Worm (Caenorhabditis elegans) whole organism, late embryonic: ENCODE results near the gene ZC53.2.

Source experiments
- C08G9.2 ChIP-seq: sonication (generic microtip); optimal IDR thresholded peaks from 2 replicates; lab custom pipeline; 2016; ENCODE audit warnings: mild to moderate bottlenecking, missing genetic modification characterization, moderate library complexity, missing compliant biosample characterization
- C38D4.7 ChIP-seq: fragments of 200-800 bp; sonication (Bioruptor generic); optimal IDR thresholded peaks from 2 replicates; lab custom pipeline; 2018; ENCODE audit warnings: mild to moderate bottlenecking, missing genetic modification characterization, moderate library complexity, missing compliant biosample characterization
- K02D7.2 ChIP-seq: sonication (generic microtip); optimal IDR thresholded peaks from 2 replicates; lab custom pipeline; 2017; ENCODE audit warnings: mild to moderate bottlenecking, missing genetic modification characterization, missing compliant biosample characterization
- T23F11.4 ChIP-seq: fragments of 200-800 bp; sonication (Bioruptor generic); optimal IDR thresholded peaks from 2 replicates; lab custom pipeline; 2018; ENCODE audit warnings: mild to moderate bottlenecking, missing genetic modification characterization, missing compliant biosample characterization
- Y22D7AL.16 ChIP-seq: sonication (generic microtip); optimal IDR thresholded peaks from 2 replicates; lab custom pipeline; 2016; ENCODE audit warnings: missing genetic modification characterization, missing compliant biosample characterization
- ahr-1 ChIP-seq: sonication (generic microtip); optimal IDR thresholded peaks from 2 replicates; lab custom pipeline; 2016; ENCODE audit warnings: missing genetic modification characterization, missing compliant biosample characterization
- ama-1 ChIP-seq: fragments of 150-350 bp; optimal IDR thresholded peaks from 2 replicates; lab custom pipeline; 2014
- ceh-14 ChIP-seq: sonication (generic microtip); optimal IDR thresholded peaks from 2 replicates; lab custom pipeline; 2016; ENCODE audit warnings: missing genotype, missing genetic modification characterization, missing compliant biosample characterization
- ceh-18 ChIP-seq: sonication (generic microtip); optimal IDR thresholded peaks from 2 replicates; lab custom pipeline; 2016; ENCODE audit warnings: missing genetic modification characterization, missing compliant biosample characterization
- ceh-22 ChIP-seq: sonication (generic microtip); optimal IDR thresholded peaks from 2 replicates; lab custom pipeline; 2017; ENCODE audit warnings: missing biosample characterization, missing genetic modification characterization
- ceh-24 ChIP-seq: sonication (generic microtip); optimal IDR thresholded peaks from 2 replicates; lab custom pipeline; 2016; ENCODE audit warnings: mild to moderate bottlenecking, missing genetic modification characterization, missing compliant biosample characterization
- ceh-30 ChIP-seq: fragments of 150-350 bp; optimal IDR thresholded peaks from 2 replicates; lab custom pipeline; 2014; ENCODE audit warnings: missing biosample characterization, missing genetic modification characterization
- ceh-34 ChIP-seq: sonication (generic microtip); optimal IDR thresholded peaks from 2 replicates; lab custom pipeline; 2016; ENCODE audit warnings: mild to moderate bottlenecking, missing genetic modification characterization, missing compliant biosample characterization
- ceh-45 ChIP-seq: fragments of 200-800 bp; sonication (Bioruptor generic); IDR thresholded peaks from 2 replicates; pipeline ENCODE4 v1.3.6; 2022; ENCODE audit warnings: missing genetic modification reagents, missing genetic modification characterization, missing compliant biosample characterization
- ceh-48 ChIP-seq: sonication (generic microtip); optimal IDR thresholded peaks from 2 replicates; lab custom pipeline; 2016; ENCODE audit warnings: missing genetic modification characterization, inconsistent platforms, missing compliant biosample characterization
- ceh-9 ChIP-seq: sonication (generic microtip); optimal IDR thresholded peaks from 2 replicates; lab custom pipeline; 2016; ENCODE audit warnings: mild to moderate bottlenecking, missing genetic modification characterization, inconsistent platforms, missing compliant biosample characterization
- dve-1 ChIP-seq: sonication (generic microtip); optimal IDR thresholded peaks from 2 replicates; lab custom pipeline; 2017; ENCODE audit warnings: antibody characterized with exemption, mild to moderate bottlenecking, missing genetic modification characterization, missing compliant biosample characterization
- elt-2 ChIP-seq: sonication (generic microtip); optimal IDR thresholded peaks from 2 replicates; lab custom pipeline; 2016; ENCODE audit warnings: missing genetic modification reagents, missing genetic modification characterization, missing compliant biosample characterization
- elt-4 ChIP-seq: sonication (generic microtip); optimal IDR thresholded peaks from 2 replicates; lab custom pipeline; 2016; ENCODE audit warnings: missing genetic modification characterization, missing compliant biosample characterization
- eyg-1 ChIP-seq: sonication (generic microtip); optimal IDR thresholded peaks from 2 replicates; lab custom pipeline; 2016; ENCODE audit warnings: missing genotype, missing genetic modification characterization, missing compliant biosample characterization
- fkh-6 ChIP-seq: sonication (generic microtip); optimal IDR thresholded peaks from 2 replicates; lab custom pipeline; 2016; ENCODE audit warnings: missing genetic modification characterization, missing compliant biosample characterization
- gmeb-2 ChIP-seq: sonication (generic microtip); optimal IDR thresholded peaks from 2 replicates; lab custom pipeline; 2016; ENCODE audit warnings: missing genetic modification characterization, inconsistent platforms, missing compliant biosample characterization
- hlh-13 ChIP-seq: fragments of 200-800 bp; sonication (Bioruptor generic); optimal IDR thresholded peaks from 2 replicates; lab custom pipeline; 2018; ENCODE audit warnings: mild to moderate bottlenecking, missing genetic modification characterization, missing compliant biosample characterization
- hlh-30 ChIP-seq: sonication (generic microtip); optimal IDR thresholded peaks from 2 replicates; lab custom pipeline; 2017; ENCODE audit warnings: antibody characterized with exemption, missing genetic modification characterization, missing compliant biosample characterization; ENCODE audit not compliant: insufficient read depth
- hlh-6 ChIP-seq: sonication (generic microtip); optimal IDR thresholded peaks from 2 replicates; lab custom pipeline; 2016; ENCODE audit warnings: missing genotype, missing genetic modification characterization, missing compliant biosample characterization
- hlh-8 ChIP-seq: sonication (generic microtip); optimal IDR thresholded peaks from 2 replicates; lab custom pipeline; 2016; ENCODE audit warnings: missing genotype, missing genetic modification characterization, missing compliant biosample characterization
- lim-6 ChIP-seq: sonication (generic microtip); optimal IDR thresholded peaks from 2 replicates; lab custom pipeline; 2016; ENCODE audit warnings: missing genetic modification characterization, missing compliant biosample characterization
- madf-2 ChIP-seq: sonication (generic microtip); optimal IDR thresholded peaks from 2 replicates; lab custom pipeline; 2017; ENCODE audit warnings: missing genetic modification characterization, missing compliant biosample characterization
- mec-3 ChIP-seq: sonication (generic microtip); optimal IDR thresholded peaks from 2 replicates; lab custom pipeline; 2016; ENCODE audit warnings: borderline replicate concordance, missing genetic modification characterization, missing compliant biosample characterization
- nfya-1 ChIP-seq: sonication (generic microtip); optimal IDR thresholded peaks from 2 replicates; lab custom pipeline; 2017; ENCODE audit warnings: missing genetic modification characterization, mild to moderate bottlenecking, missing compliant biosample characterization, antibody characterized with exemption, moderate library complexity
- nhr-11 ChIP-seq: fragments of 150-350 bp; optimal IDR thresholded peaks from 2 replicates; lab custom pipeline; 2014; ENCODE audit warnings: missing biosample characterization, missing genetic modification characterization
- nhr-232 ChIP-seq: sonication (generic microtip); optimal IDR thresholded peaks from 2 replicates; lab custom pipeline; 2016; ENCODE audit warnings: missing genetic modification characterization, missing compliant biosample characterization
- odd-2 ChIP-seq: sonication (generic microtip); optimal IDR thresholded peaks from 2 replicates; lab custom pipeline; 2017; ENCODE audit warnings: antibody characterized with exemption, mild to moderate bottlenecking, missing genetic modification characterization, missing compliant biosample characterization
- pag-3 ChIP-seq: sonication (generic microtip); optimal IDR thresholded peaks from 2 replicates; lab custom pipeline; 2016; ENCODE audit warnings: missing compliant biosample characterization, missing genetic modification characterization, borderline replicate concordance
- pat-9 ChIP-seq: fragments of 200-800 bp; sonication (Bioruptor generic); optimal IDR thresholded peaks from 2 replicates; lab custom pipeline; 2018; ENCODE audit warnings: mild to moderate bottlenecking, missing genetic modification characterization, moderate library complexity, missing compliant biosample characterization
- pax-1 ChIP-seq: fragments of 150-350 bp; optimal IDR thresholded peaks from 2 replicates; lab custom pipeline; 2014; ENCODE audit warnings: missing biosample characterization, missing genetic modification characterization
- pha-2 ChIP-seq: sonication (generic microtip); optimal IDR thresholded peaks from 2 replicates; lab custom pipeline; 2017; ENCODE audit warnings: mild to moderate bottlenecking, missing genetic modification characterization, missing compliant biosample characterization
- pha-4 ChIP-seq: fragments of 150-350 bp; optimal IDR thresholded peaks from 2 replicates; lab custom pipeline; 2018; ENCODE audit warnings: missing biosample characterization, missing genetic modification reagents, missing genetic modification characterization
- pqm-1 ChIP-seq: sonication (generic microtip); optimal IDR thresholded peaks from 2 replicates; lab custom pipeline; 2016; ENCODE audit warnings: missing genetic modification characterization, missing compliant biosample characterization
- rnt-1 ChIP-seq: sonication (generic microtip); optimal IDR thresholded peaks from 2 replicates; lab custom pipeline; 2016; ENCODE audit warnings: missing genetic modification characterization, missing compliant biosample characterization
- sdc-2 ChIP-seq: sonication (generic microtip); optimal IDR thresholded peaks from 2 replicates; lab custom pipeline; 2016; ENCODE audit warnings: missing genotype, missing genetic modification characterization, missing compliant biosample characterization
- sox-2 ChIP-seq: fragments of 200-800 bp; sonication (Bioruptor generic); IDR thresholded peaks from 2 replicates; pipeline ENCODE4 v1.3.6; 2022; ENCODE audit warnings: missing genetic modification reagents, missing genetic modification characterization, missing compliant biosample characterization
- sox-4 ChIP-seq: sonication (generic microtip); optimal IDR thresholded peaks from 2 replicates; lab custom pipeline; 2017; ENCODE audit warnings: mild to moderate bottlenecking, missing genetic modification characterization, inconsistent platforms, missing compliant biosample characterization
- syd-9 ChIP-seq: sonication (generic microtip); optimal IDR thresholded peaks from 2 replicates; lab custom pipeline; 2016; ENCODE audit warnings: mild to moderate bottlenecking, missing genetic modification characterization, moderate library complexity, missing compliant biosample characterization
- tbx-2 ChIP-seq: sonication (generic microtip); optimal IDR thresholded peaks from 2 replicates; lab custom pipeline; 2016; ENCODE audit warnings: missing genetic modification characterization, missing compliant biosample characterization
- tbx-7 ChIP-seq: sonication (generic microtip); optimal IDR thresholded peaks from 2 replicates; lab custom pipeline; 2016; ENCODE audit warnings: missing genotype, missing genetic modification characterization, missing compliant biosample characterization
- ttx-3 ChIP-seq: sonication (generic microtip); optimal IDR thresholded peaks from 2 replicates; lab custom pipeline; 2016; ENCODE audit warnings: missing genetic modification reagents, missing genetic modification characterization, missing compliant biosample characterization
- unc-3 ChIP-seq, 2 experiments: fragments of 200-800 bp in 1 of 2; sonication (Bioruptor generic) in 1 of 2; sonication (generic microtip) in 1 of 2; conservative IDR thresholded peaks in 1 of 2; optimal IDR thresholded peaks in 1 of 2; 2 replicates each; pipeline versions ENCODE4 v1.3.6 to Lab custom; 2016 to 2022; ENCODE audit warnings: missing compliant biosample characterization in 2 of 2, missing genetic modification characterization in 2 of 2, missing genetic modification reagents in 1 of 2
- unc-42 ChIP-seq: sonication (generic microtip); optimal IDR thresholded peaks from 2 replicates; lab custom pipeline; 2016; ENCODE audit warnings: missing genotype, missing genetic modification characterization, missing compliant biosample characterization
- ztf-16 ChIP-seq: sonication (generic microtip); optimal IDR thresholded peaks from 2 replicates; lab custom pipeline; 2017; ENCODE audit warnings: missing genetic modification characterization, missing compliant biosample characterization

Gene ZC53.2

ce11 chrX:1880665-1881064, 43.4 kb downstream of the ZC53.2 start (continued):
- TF ChIP-seq unc-3 (GFP tag; conservative IDR thresholded peaks at IDR 0.05; lab: Robert Waterston, UW) (peak; percentile 51), unc-3 (tag; optimal IDR thresholded peaks at IDR 0.05; lab: Kevin White, UChicago) (no peak), eyg-1 (tag; lab: Kevin White, UChicago) (peak; percentile 39), fkh-6 (tag; lab: Kevin White, UChicago) (peak; percentile 65), C38D4.7 (GFP tag; lab: Kevin White, UChicago) (peak; percentile 65), tbx-2 (peak; percentile 78), rnt-1 (peak; percentile 61), K02D7.2 (peak; percentile 62), tbx-7 (tag; lab: Kevin White, UChicago) (peak; percentile 4), ttx-3 (tag; lab: Kevin White, UChicago) (peak; percentile 46), pat-9 (tag; lab: Kevin White, UChicago) (peak; percentile 59), elt-2 (tag; lab: Kevin White, UChicago) (peak; percentile 85), unc-42 (tag; lab: Kevin White, UChicago) (peak; percentile 32), nhr-232 (tag; lab: Kevin White, UChicago) (peak; percentile 61), pag-3 (no peak), pqm-1 (tag; lab: Kevin White, UChicago) (peak; percentile 33), ceh-24 (peak; percentile 7), ceh-48 (tag; lab: Kevin White, UChicago) (peak; percentile 53), dve-1 (tag; lab: Kevin White, UChicago) (no peak), madf-2 (peak; percentile 4), nfya-1 (tag; lab: Kevin White, UChicago) (peak; percentile 58), elt-4 (tag; lab: Kevin White, UChicago) (no peak), pha-2 (tag; lab: Kevin White, UChicago) (peak; percentile 71), gmeb-2 (tag; lab: Kevin White, UChicago) (peak; percentile 65), ceh-45 (GFP tag; lab: Robert Waterston, UW) (peak; percentile 41; the same call in 1 of the 2 replicates), ceh-30 (tag; lab: Kevin White, UChicago) (peak; percentile 3), odd-2 (peak; percentile 48), mec-3 (no peak), lim-6 (tag; lab: Kevin White, UChicago) (no peak), Y22D7AL.16 (peak; percentile 24), sox-4 (tag; lab: Kevin White, UChicago) (peak; percentile 62), sox-2 (GFP tag; lab: Robert Waterston, UW) (peak; percentile 68), ahr-1 (tag; lab: Kevin White, UChicago) (peak; percentile 30), T23F11.4 (GFP tag; lab: Kevin White, UChicago) (peak; percentile 51), pax-1 (no peak), ceh-9 (tag; lab: Kevin White, UChicago) (peak; percentile 46), ceh-22 (tag; lab: Kevin White, UChicago) (no peak), ceh-34 (tag; lab: Kevin White, UChicago) (peak; percentile 51), ama-1 (lab: Kevin White, UChicago) (no peak), hlh-30 (no peak), C08G9.2 (tag; lab: Kevin White, UChicago) (peak; percentile 62), pha-4 (tag; lab: Kevin White, UChicago) (no peak), hlh-13 (GFP tag; lab: Kevin White, UChicago) (peak; percentile 53), hlh-8 (peak; percentile 33), syd-9 (tag; lab: Kevin White, UChicago) (peak; percentile 5), hlh-6 (tag; lab: Kevin White, UChicago) (peak; percentile 66), nhr-11 (tag; lab: Kevin White, UChicago) (no peak), sdc-2 (tag; lab: Kevin White, UChicago) (peak; percentile 94), ceh-14 (tag; lab: Kevin White, UChicago) (peak; percentile 2), ceh-18 (tag; lab: Kevin White, UChicago) (peak; percentile 40), ztf-16 (tag; lab: Kevin White, UChicago) (peak; percentile 66)
